Worm (Caenorhabditis elegans) whole organism, late embryonic: ENCODE results near the gene F46F5.11.
"Not testable (repeated sequence)": the region's sequence is repeated elsewhere in the genome, so short reads cannot be mapped to it uniquely, and the experiment has no call there.

ENCODE experiments used
- F13H6.1 ChIP-seq: sonication (generic microtip); optimal IDR thresholded peaks from 2 replicates; lab custom pipeline; 2016; ENCODE audit warnings: missing genetic modification characterization, missing compliant biosample characterization
- K02D7.2 ChIP-seq: sonication (generic microtip); optimal IDR thresholded peaks from 2 replicates; lab custom pipeline; 2017; ENCODE audit warnings: mild to moderate bottlenecking, missing genetic modification characterization, missing compliant biosample characterization
- K09A11.1 ChIP-seq: sonication (generic microtip); optimal IDR thresholded peaks from 2 replicates; lab custom pipeline; 2017; ENCODE audit warnings: antibody characterized with exemption, mild to moderate bottlenecking, missing genetic modification characterization, missing compliant biosample characterization; ENCODE audit not compliant: insufficient read depth
- Y22D7AL.16 ChIP-seq: sonication (generic microtip); optimal IDR thresholded peaks from 2 replicates; lab custom pipeline; 2016; ENCODE audit warnings: missing genetic modification characterization, missing compliant biosample characterization
- ceh-18 ChIP-seq: sonication (generic microtip); optimal IDR thresholded peaks from 2 replicates; lab custom pipeline; 2016; ENCODE audit warnings: missing genetic modification characterization, missing compliant biosample characterization
- ceh-19 ChIP-seq: fragments of 200-800 bp; sonication (Bioruptor generic); optimal IDR thresholded peaks from 2 replicates; lab custom pipeline; 2018; ENCODE audit warnings: mild to moderate bottlenecking, missing genetic modification characterization, missing compliant biosample characterization
- ceh-2 ChIP-seq: sonication (generic microtip); optimal IDR thresholded peaks from 2 replicates; lab custom pipeline; 2016; ENCODE audit warnings: missing genotype, missing genetic modification characterization, missing compliant biosample characterization
- ceh-24 ChIP-seq: sonication (generic microtip); optimal IDR thresholded peaks from 2 replicates; lab custom pipeline; 2016; ENCODE audit warnings: mild to moderate bottlenecking, missing genetic modification characterization, missing compliant biosample characterization
- ceh-30 ChIP-seq: fragments of 150-350 bp; optimal IDR thresholded peaks from 2 replicates; lab custom pipeline; 2014; ENCODE audit warnings: missing biosample characterization, missing genetic modification characterization
- ceh-31 ChIP-seq: sonication (generic microtip); optimal IDR thresholded peaks from 2 replicates; lab custom pipeline; 2016; ENCODE audit warnings: missing genetic modification characterization, missing compliant biosample characterization
- ceh-48 ChIP-seq: sonication (generic microtip); optimal IDR thresholded peaks from 2 replicates; lab custom pipeline; 2016; ENCODE audit warnings: missing genetic modification characterization, inconsistent platforms, missing compliant biosample characterization
- ceh-9 ChIP-seq: sonication (generic microtip); optimal IDR thresholded peaks from 2 replicates; lab custom pipeline; 2016; ENCODE audit warnings: mild to moderate bottlenecking, missing genetic modification characterization, inconsistent platforms, missing compliant biosample characterization
- fax-1 ChIP-seq: sonication (generic microtip); optimal IDR thresholded peaks from 2 replicates; lab custom pipeline; 2016; ENCODE audit warnings: missing genotype, missing genetic modification characterization, missing compliant biosample characterization
- gmeb-2 ChIP-seq: sonication (generic microtip); optimal IDR thresholded peaks from 2 replicates; lab custom pipeline; 2016; ENCODE audit warnings: missing genetic modification characterization, inconsistent platforms, missing compliant biosample characterization
- hlh-13 ChIP-seq: fragments of 200-800 bp; sonication (Bioruptor generic); optimal IDR thresholded peaks from 2 replicates; lab custom pipeline; 2018; ENCODE audit warnings: mild to moderate bottlenecking, missing genetic modification characterization, missing compliant biosample characterization
- hlh-30 ChIP-seq: sonication (generic microtip); optimal IDR thresholded peaks from 2 replicates; lab custom pipeline; 2017; ENCODE audit warnings: antibody characterized with exemption, missing genetic modification characterization, missing compliant biosample characterization; ENCODE audit not compliant: insufficient read depth
- hlh-8 ChIP-seq: sonication (generic microtip); optimal IDR thresholded peaks from 2 replicates; lab custom pipeline; 2016; ENCODE audit warnings: missing genotype, missing genetic modification characterization, missing compliant biosample characterization
- lin-11 ChIP-seq: fragments of 200-800 bp; sonication (Bioruptor generic); optimal IDR thresholded peaks from 2 replicates; lab custom pipeline; 2018; ENCODE audit warnings: mild to moderate bottlenecking, missing genetic modification characterization, missing compliant biosample characterization
- nfya-1 ChIP-seq: sonication (generic microtip); optimal IDR thresholded peaks from 2 replicates; lab custom pipeline; 2017; ENCODE audit warnings: missing genetic modification characterization, mild to moderate bottlenecking, missing compliant biosample characterization, antibody characterized with exemption, moderate library complexity
- nhr-11 ChIP-seq: fragments of 150-350 bp; optimal IDR thresholded peaks from 2 replicates; lab custom pipeline; 2014; ENCODE audit warnings: missing biosample characterization, missing genetic modification characterization
- nhr-232 ChIP-seq: sonication (generic microtip); optimal IDR thresholded peaks from 2 replicates; lab custom pipeline; 2016; ENCODE audit warnings: missing genetic modification characterization, missing compliant biosample characterization
- pax-1 ChIP-seq: fragments of 150-350 bp; optimal IDR thresholded peaks from 2 replicates; lab custom pipeline; 2014; ENCODE audit warnings: missing biosample characterization, missing genetic modification characterization
- pha-4 ChIP-seq: fragments of 150-350 bp; optimal IDR thresholded peaks from 2 replicates; lab custom pipeline; 2018; ENCODE audit warnings: missing biosample characterization, missing genetic modification reagents, missing genetic modification characterization
- tbx-2 ChIP-seq: sonication (generic microtip); optimal IDR thresholded peaks from 2 replicates; lab custom pipeline; 2016; ENCODE audit warnings: missing genetic modification characterization, missing compliant biosample characterization
- unc-55 ChIP-seq: sonication (generic microtip); optimal IDR thresholded peaks from 2 replicates; lab custom pipeline; 2017; ENCODE audit warnings: missing biosample characterization, missing genetic modification reagents, missing genetic modification characterization

Gene F46F5.11

ce11 chrII:843971-844370 is 35.4 kb downstream of the F46F5.11 start, which contains the start of gene F28A10.4:
TSS of gene F28A10.4 (plus strand) at chrII:844271.
- TF ChIP-seq ceh-9 (tag; lab: Kevin White, UChicago) = no peak
- no peak for TF ChIP-seq ceh-18 (tag; lab: Kevin White, UChicago)
- no peak for TF ChIP-seq K09A11.1 (tag; lab: Kevin White, UChicago)
- TF ChIP-seq ceh-31 (tag; lab: Kevin White, UChicago) = no peak
- TF ChIP-seq K02D7.2 (tag; lab: Kevin White, UChicago) = no peak
- TF ChIP-seq ceh-30 (tag; lab: Kevin White, UChicago) = no peak
- no peak for TF ChIP-seq ceh-2
- no peak for TF ChIP-seq ceh-24 (tag; lab: Kevin White, UChicago)
- TF ChIP-seq pax-1 (tag; lab: Kevin White, UChicago) = no peak
- TF ChIP-seq ceh-48 (tag; lab: Kevin White, UChicago) = no peak
- no peak for TF ChIP-seq ceh-19 (GFP tag; lab: Kevin White, UChicago)
- TF ChIP-seq hlh-13 (GFP tag; lab: Kevin White, UChicago) = no peak
- no peak for TF ChIP-seq gmeb-2 (tag; lab: Kevin White, UChicago)
- no peak for TF ChIP-seq pha-4 (tag; lab: Kevin White, UChicago)

- TF ChIP-seq Y22D7AL.16 (tag; lab: Kevin White, UChicago) (no peak), lin-11 (tag; lab: Kevin White, UChicago) (no peak), F13H6.1 (no peak)
Measured at ce11 chrII:845618-846017, 37.1 kb downstream of the F46F5.11 start, which contains the start of gene F28A10.7. TSS of gene F28A10.7 (minus strand) at chrII:845718.

ce11 chrII:848519-848918 is 40.0 kb downstream of the F46F5.11 start, which contains the start of the genes acdh-9 and F28A10.13:
TSS of gene acdh-9 (minus strand) at chrII:848603.
TSS of gene F28A10.13 (plus strand) at chrII:848812.
- peak; percentile 81 for TF ChIP-seq unc-55 (GFP tag; lab: Kevin White, UChicago)
- peak; percentile 10 for TF ChIP-seq ceh-18 (tag; lab: Kevin White, UChicago)
- no peak for TF ChIP-seq nhr-232 (tag; lab: Kevin White, UChicago)
- TF ChIP-seq tbx-2 (tag; lab: Kevin White, UChicago) = no peak
- TF ChIP-seq ceh-48 (tag; lab: Kevin White, UChicago) = no peak
- TF ChIP-seq hlh-30 (tag; lab: Kevin White, UChicago) = peak; percentile 35
- TF ChIP-seq nfya-1 (tag; lab: Kevin White, UChicago) = peak; percentile 43

ce11 chrII:850567-850966 is 42.0 kb downstream of the F46F5.11 start, which contains the start of gene F28A10.5:
TSS of gene F28A10.5 (minus strand) at chrII:850667.
- not testable (repeated sequence) for TF ChIP-seq pax-1 (tag; lab: Kevin White, UChicago); hlh-8; nhr-11 (tag; lab: Kevin White, UChicago)

- no peak for TF ChIP-seq fax-1 (tag; lab: Kevin White, UChicago)
Measured at ce11 chrII:861564-861963, 53.0 kb downstream of the F46F5.11 start, which contains the start of gene Y46B2A.4. TSS of gene Y46B2A.4 (plus strand) at chrII:861864.
